Fruit fly (Drosophila melanogaster): Measurements from ENCODE around the gene Sar1.

DNA sequence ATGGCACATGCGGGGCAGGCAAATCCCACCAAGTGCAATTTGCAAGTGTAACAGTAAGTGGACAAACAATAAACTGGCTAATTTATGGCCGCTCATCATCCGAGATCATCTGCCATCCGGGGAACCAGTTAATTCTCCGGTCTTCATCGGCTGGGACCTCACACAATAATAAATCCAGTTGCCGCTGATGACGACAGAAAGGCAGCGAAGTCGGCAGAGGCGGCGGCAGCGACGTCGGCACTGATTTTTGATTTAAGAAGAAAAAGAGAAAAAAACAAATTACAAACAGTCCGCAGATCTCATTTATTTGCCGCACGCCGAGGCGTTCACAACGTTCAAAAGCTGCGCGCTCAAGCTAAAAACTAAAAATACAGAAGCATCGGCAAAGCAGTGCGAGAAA lies 45.9 kb downstream of the Sar1 start, which contains the start of gene CG13856:
- no peak for TF ChIP-seq CG33017 (tag; optimal IDR thresholded peaks at IDR 0.05)
- TF ChIP-seq CG1620 (GFP tag; optimal IDR thresholded peaks at IDR 0.05) = no peak
- no peak for TF ChIP-seq tj (GFP tag; optimal IDR thresholded peaks at IDR 0.05)
- TF ChIP-seq CG14711 (tag; optimal IDR thresholded peaks at IDR 0.05) = no peak
- TF ChIP-seq kay (GFP tag; ENCODE audit: borderline replicate concordance) = no peak
- no peak for TF ChIP-seq Mnt (GFP tag; optimal IDR thresholded peaks at IDR 0.05)
- TF ChIP-seq CG7101 (tag; optimal IDR thresholded peaks at IDR 0.05) = no peak
- TF ChIP-seq CG11617 (GFP tag; optimal IDR thresholded peaks at IDR 0.05) = no peak
- no peak for TF ChIP-seq Clk (GFP tag; optimal IDR thresholded peaks at IDR 0.05)
- no peak for TF ChIP-seq pad (GFP tag; optimal IDR thresholded peaks at IDR 0.05)
